Worm (Caenorhabditis elegans): ENCODE results near the gene T10C6.16.
"Not testable (repeated sequence)": the region's sequence is repeated elsewhere in the genome, so short reads cannot be mapped to it uniquely, and the experiment has no call there.

Gene T10C6.16

ce11 chrV:16041412-16041811, 8.6 kb upstream of the T10C6.16 start:
- TF ChIP-seq ztf-11 (tag; optimal IDR thresholded peaks at IDR 0.05) (no peak), ama-1 (optimal IDR thresholded peaks at IDR 0.05) (no peak), blmp-1 (tag; optimal IDR thresholded peaks at IDR 0.05; ENCODE audit: insufficient read depth) (no peak), nhr-237 (tag; optimal IDR thresholded peaks at IDR 0.05) (no peak), Y55F3AM.14 (GFP tag; optimal IDR thresholded peaks at IDR 0.05) (no peak), sma-3 (GFP tag; optimal IDR thresholded peaks at IDR 0.05) (no peak), nhr-25 (tag; optimal IDR thresholded peaks at IDR 0.05) (no peak), nhr-12 (tag; optimal IDR thresholded peaks at IDR 0.05) (no peak), nhr-129 (tag; optimal IDR thresholded peaks at IDR 0.05) (no peak), aly-2 (tag; optimal IDR thresholded peaks at IDR 0.05) (no peak), ceh-16 (tag; optimal IDR thresholded peaks at IDR 0.05) (no peak), zag-1 (tag; optimal IDR thresholded peaks at IDR 0.05) (no peak), crh-2 (tag; optimal IDR thresholded peaks at IDR 0.05) (no peak), F13H6.1 (tag; optimal IDR thresholded peaks at IDR 0.05) (no peak), fos-1 (tag; optimal IDR thresholded peaks at IDR 0.05) (no peak), nhr-21 (tag; optimal IDR thresholded peaks at IDR 0.05) (no peak), unc-39 (tag; optimal IDR thresholded peaks at IDR 0.05) (no peak), unc-62 (GFP tag; optimal IDR thresholded peaks at IDR 0.05) (no peak)

ce11 chrV:16040140-16040827, 7.5 kb upstream of the T10C6.16 start, which contains the start of the genes his-4 and his-3:
TSS of gene his-4 (minus strand) at chrV:16040515.
TSS of gene his-3 (plus strand) at chrV:16040808.
- TF ChIP-seq sma-3 (GFP tag; optimal IDR thresholded peaks at IDR 0.05) (peak; percentile 39), nhr-129 (tag; optimal IDR thresholded peaks at IDR 0.05) (peak; percentile 27), F13H6.1 (tag; optimal IDR thresholded peaks at IDR 0.05) (peak; percentile 27), ceh-16 (tag; optimal IDR thresholded peaks at IDR 0.05) (peak; percentile 95), lsy-2 (tag; optimal IDR thresholded peaks at IDR 0.05) (peak in 1 of 2 experiments; percentile 38), nhr-25 (tag; optimal IDR thresholded peaks at IDR 0.05) (peak; percentile 85), fos-1 (tag; optimal IDR thresholded peaks at IDR 0.05) (peak; percentile 49), sma-9 (GFP tag; optimal IDR thresholded peaks at IDR 0.05) (peak; percentile 59), lin-13 (GFP tag; optimal IDR thresholded peaks at IDR 0.05) (peak; percentile 24), nhr-6 (tag; optimal IDR thresholded peaks at IDR 0.05) (peak; percentile 52)
- TF ChIP-seq sma-9 (tag; optimal IDR thresholded peaks at IDR 0.05): not testable (repeated sequence)

- no peak for TF ChIP-seq crh-2 (tag; optimal IDR thresholded peaks at IDR 0.05)
- no peak for TF ChIP-seq nhr-25 (tag; optimal IDR thresholded peaks at IDR 0.05)
These were observed 3.4 kb upstream of the T10C6.16 start, which contains the start of gene T10C6.10 for ce11 chrV:16036166-16036565. TSS of gene T10C6.10 (plus strand) at chrV:16036413.

- TF ChIP-seq nhr-10 (tag; optimal IDR thresholded peaks at IDR 0.05) (no peak), nhr-21 (tag; optimal IDR thresholded peaks at IDR 0.05) (no peak), skn-1 (tag; optimal IDR thresholded peaks at IDR 0.05) (no peak), fos-1 (tag; optimal IDR thresholded peaks at IDR 0.05) (no peak), aly-2 (tag; optimal IDR thresholded peaks at IDR 0.05) (no peak), ama-1 (optimal IDR thresholded peaks at IDR 0.05) (no peak), blmp-1 (tag; optimal IDR thresholded peaks at IDR 0.05; ENCODE audit: insufficient read depth) (no peak), mdl-1 (tag; optimal IDR thresholded peaks at IDR 0.05) (no peak), ztf-4 (tag; optimal IDR thresholded peaks at IDR 0.05) (no peak), gmeb-1 (tag; optimal IDR thresholded peaks at IDR 0.05) (no peak), mab-5 (tag; optimal IDR thresholded peaks at IDR 0.05) (no peak), F13H6.1 (tag; optimal IDR thresholded peaks at IDR 0.05) (no peak)
These were observed 686 bp upstream of the T10C6.16 start for ce11 chrV:16033491-16033890.

- no peak for TF ChIP-seq dmd-4 (tag; optimal IDR thresholded peaks at IDR 0.05)
- TF ChIP-seq ceh-16 (tag; optimal IDR thresholded peaks at IDR 0.05): no peak
- TF ChIP-seq ZK546.5 (tag; optimal IDR thresholded peaks at IDR 0.05): no peak
- TF ChIP-seq fos-1 (tag; optimal IDR thresholded peaks at IDR 0.05): no peak
- TF ChIP-seq ztf-4 (tag; optimal IDR thresholded peaks at IDR 0.05): no peak
- TF ChIP-seq sma-9 (GFP tag; optimal IDR thresholded peaks at IDR 0.05): no peak
- no peak for TF ChIP-seq sma-9 (tag; optimal IDR thresholded peaks at IDR 0.05)
- TF ChIP-seq nhr-77 (tag; optimal IDR thresholded peaks at IDR 0.05): no peak
These were observed 1.2 kb downstream of the T10C6.16 start, which contains the start of gene T10C6.7 for ce11 chrV:16031571-16031970. TSS of gene T10C6.7 (minus strand) at chrV:16031713.
